Worm (Caenorhabditis elegans) whole organism, young adult: ENCODE measurements around the gene elt-6.
A peak's percentile ranks its signal among the peaks of the same experiment; 100 is the strongest.

Source experiments
- D2030.7 ChIP-seq: fragments of 200-800 bp; sonication (Bioruptor generic); IDR thresholded peaks from 2 replicates; pipeline ENCODE4 v1.3.6; 2022; ENCODE audit warnings: missing genetic modification reagents, missing genetic modification characterization, missing compliant biosample characterization
- F49E8.2 ChIP-seq: sonication (generic microtip); optimal IDR thresholded peaks from 3 replicates; lab custom pipeline; 2017; ENCODE audit warnings: missing genetic modification characterization, mild to moderate bottlenecking, missing compliant biosample characterization, antibody characterized with exemption, moderate library complexity; ENCODE audit not compliant: insufficient read depth
- F52B5.7 ChIP-seq: sonication (generic microtip); optimal IDR thresholded peaks from 2 replicates; lab custom pipeline; 2016; ENCODE audit warnings: mild to moderate bottlenecking, missing genetic modification characterization, missing compliant biosample characterization
- F57C9.4 ChIP-seq: sonication (generic microtip); optimal IDR thresholded peaks from 2 replicates; lab custom pipeline; 2017; ENCODE audit warnings: mild to moderate bottlenecking, missing genetic modification characterization, missing compliant biosample characterization
- K12H6.12 ChIP-seq: fragments of 200-800 bp; sonication (Bioruptor generic); optimal IDR thresholded peaks from 2 replicates; lab custom pipeline; 2018; ENCODE audit warnings: mild to moderate bottlenecking, missing genetic modification characterization, missing compliant biosample characterization
- Y53F4B.3 ChIP-seq: fragments of 200-800 bp; sonication (Bioruptor generic); IDR thresholded peaks from 2 replicates; pipeline ENCODE4 v1.3.6; 2022; ENCODE audit warnings: missing genetic modification reagents, missing genetic modification characterization, missing compliant biosample characterization
- akir-1 ChIP-seq: fragments of 200-800 bp; sonication (Bioruptor generic); optimal IDR thresholded peaks from 2 replicates; lab custom pipeline; 2018; ENCODE audit warnings: mild to moderate bottlenecking, missing genetic modification characterization, moderate library complexity, missing compliant biosample characterization
- aptf-3 ChIP-seq: fragments of 200-800 bp; sonication (Bioruptor generic); IDR thresholded peaks from 2 replicates; pipeline ENCODE4 v1.3.6; 2022; ENCODE audit warnings: missing genetic modification characterization, missing compliant biosample characterization
- attf-3 ChIP-seq: fragments of 200-800 bp; sonication (Bioruptor generic); conservative IDR thresholded peaks from 2 replicates; pipeline ENCODE4 v1.3.6; 2022; ENCODE audit warnings: missing genetic modification reagents, missing genetic modification characterization, missing compliant biosample characterization
- attf-5 ChIP-seq: fragments of 200-800 bp; sonication (Bioruptor generic); optimal IDR thresholded peaks from 2 replicates; lab custom pipeline; 2018; ENCODE audit warnings: mild to moderate bottlenecking, missing genetic modification characterization, missing compliant biosample characterization
- attf-6 ChIP-seq: fragments of 200-800 bp; sonication (Bioruptor generic); IDR thresholded peaks from 2 replicates; pipeline ENCODE4 v1.3.6; 2022; ENCODE audit warnings: missing genetic modification reagents, missing genetic modification characterization, missing compliant biosample characterization
- ceh-100 ChIP-seq: fragments of 200-800 bp; sonication (Bioruptor generic); IDR thresholded peaks from 2 replicates; pipeline ENCODE4 v1.3.6; 2022; ENCODE audit warnings: missing genetic modification reagents, missing genetic modification characterization, missing compliant biosample characterization
- ceh-58 ChIP-seq: fragments of 200-800 bp; sonication (Bioruptor generic); IDR thresholded peaks from 2 replicates; pipeline ENCODE4 v1.3.6; 2022; ENCODE audit warnings: missing genetic modification characterization, missing compliant biosample characterization
- ceh-79 ChIP-seq: sonication (generic microtip); optimal IDR thresholded peaks from 2 replicates; lab custom pipeline; 2017; ENCODE audit warnings: mild to moderate bottlenecking, missing genetic modification characterization, missing compliant biosample characterization
- ceh-91 ChIP-seq: fragments of 200-800 bp; sonication (Bioruptor generic); IDR thresholded peaks from 2 replicates; pipeline ENCODE4 v1.3.6; 2022; ENCODE audit warnings: missing genetic modification reagents, missing genetic modification characterization, missing compliant biosample characterization
- die-1 ChIP-seq: sonication (generic microtip); optimal IDR thresholded peaks from 2 replicates; lab custom pipeline; 2016; ENCODE audit warnings: missing genotype, mild to moderate bottlenecking, missing genetic modification characterization, missing compliant biosample characterization
- dpl-1 ChIP-seq: fragments of 150-350 bp; optimal IDR thresholded peaks from 2 replicates; lab custom pipeline; 2014; ENCODE audit warnings: missing biosample characterization, missing genetic modification reagents, missing genetic modification characterization
- efl-1 ChIP-seq: fragments of 150-350 bp; optimal IDR thresholded peaks from 2 replicates; lab custom pipeline; 2014; ENCODE audit warnings: missing biosample characterization, missing genetic modification reagents, missing genetic modification characterization
- egl-18 ChIP-seq: fragments of 200-800 bp; sonication (Bioruptor generic); IDR thresholded peaks from 2 replicates; pipeline ENCODE4 v1.3.6; 2022; ENCODE audit warnings: missing genetic modification reagents, missing genetic modification characterization, missing compliant biosample characterization
- egl-44 ChIP-seq: fragments of 200-800 bp; sonication (Bioruptor generic); IDR thresholded peaks from 2 replicates; pipeline ENCODE4 v1.3.6; 2022; ENCODE audit warnings: missing genetic modification reagents, missing genetic modification characterization, missing compliant biosample characterization
- egrh-3 ChIP-seq: fragments of 200-800 bp; sonication (Bioruptor generic); IDR thresholded peaks from 2 replicates; pipeline ENCODE4 v1.3.6; 2022; ENCODE audit warnings: missing genetic modification reagents, missing genetic modification characterization, missing compliant biosample characterization
- gei-17 ChIP-seq: fragments of 200-800 bp; sonication (Bioruptor generic); optimal IDR thresholded peaks from 2 replicates; lab custom pipeline; 2018; ENCODE audit warnings: mild to moderate bottlenecking, missing genetic modification characterization, missing compliant biosample characterization
- let-607 ChIP-seq, 2 experiments: fragments of 200-800 bp in 1 of 2; sonication (Bioruptor generic) in 1 of 2; sonication (generic microtip) in 1 of 2; optimal IDR thresholded peaks; 2 replicates each; lab custom pipeline; 2016 to 2018; ENCODE audit warnings: mild to moderate bottlenecking in 2 of 2, missing compliant biosample characterization in 2 of 2, missing genetic modification characterization in 2 of 2, moderate library complexity in 2 of 2, missing genotype in 1 of 2
- lin-35 ChIP-seq, 3 experiments: fragments of 150-350 bp in 2 of 3; sonication (generic microtip) in 1 of 3; optimal IDR thresholded peaks; 2 replicates each; lab custom pipeline; 2014 to 2018; ENCODE audit warnings: missing biosample characterization in 3 of 3, missing genetic modification characterization in 3 of 3, missing genetic modification reagents in 3 of 3
- lin-40 ChIP-seq: sonication (generic microtip); optimal IDR thresholded peaks from 2 replicates; lab custom pipeline; 2016; ENCODE audit warnings: missing genetic modification characterization, mild to moderate bottlenecking, missing compliant biosample characterization, missing genotype, missing genetic modification reagents
- lsl-1 ChIP-seq: fragments of 200-800 bp; sonication (Bioruptor generic); optimal IDR thresholded peaks from 2 replicates; lab custom pipeline; 2018; ENCODE audit warnings: mild to moderate bottlenecking, missing genetic modification characterization, moderate library complexity, missing compliant biosample characterization
- madf-3 ChIP-seq: fragments of 200-800 bp; sonication (Bioruptor generic); IDR thresholded peaks from 2 replicates; pipeline ENCODE4 v1.3.6; 2022; ENCODE audit warnings: missing genetic modification reagents, missing genetic modification characterization, missing compliant biosample characterization
- madf-6 ChIP-seq: fragments of 200-800 bp; sonication (Bioruptor generic); IDR thresholded peaks from 2 replicates; pipeline ENCODE4 v1.3.6; 2022; ENCODE audit warnings: missing genetic modification reagents, missing genetic modification characterization, missing compliant biosample characterization
- madf-8 ChIP-seq: fragments of 200-800 bp; sonication (Bioruptor generic); conservative IDR thresholded peaks from 2 replicates; pipeline ENCODE4 v1.3.6; 2022; ENCODE audit warnings: missing genetic modification reagents, missing genetic modification characterization, missing compliant biosample characterization
- mel-28 ChIP-seq: sonication (generic microtip); optimal IDR thresholded peaks from 2 replicates; lab custom pipeline; 2016; ENCODE audit warnings: borderline replicate concordance, mild to moderate bottlenecking, missing genetic modification characterization, missing compliant biosample characterization
- nfya-1 ChIP-seq: sonication (generic microtip); optimal IDR thresholded peaks from 2 replicates; lab custom pipeline; 2017; ENCODE audit warnings: antibody characterized with exemption, missing compliant biosample characterization, missing genetic modification characterization, borderline replicate concordance; ENCODE audit not compliant: insufficient read depth
- nhr-120 ChIP-seq: fragments of 200-800 bp; sonication (Bioruptor generic); IDR thresholded peaks from 2 replicates; pipeline ENCODE4 v1.3.6; 2022; ENCODE audit warnings: missing genetic modification characterization, missing compliant biosample characterization
- nhr-80 ChIP-seq: sonication (generic microtip); optimal IDR thresholded peaks from 2 replicates; lab custom pipeline; 2016; ENCODE audit warnings: missing genetic modification characterization, missing compliant biosample characterization
- nhr-90 ChIP-seq: sonication (generic microtip); optimal IDR thresholded peaks from 2 replicates; lab custom pipeline; 2016; ENCODE audit warnings: missing genotype, mild to moderate bottlenecking, missing genetic modification characterization, missing compliant biosample characterization
- pha-4 ChIP-seq: fragments of 150-350 bp; sonication (generic microtip); optimal IDR thresholded peaks from 2 replicates; lab custom pipeline; 2014; ENCODE audit warnings: missing biosample characterization, missing genetic modification reagents, missing genetic modification characterization
- rec-8 ChIP-seq, 2 experiments: sonication (generic microtip); optimal IDR thresholded peaks; 2 replicates each; lab custom pipeline; 2016; ENCODE audit warnings: mild to moderate bottlenecking in 2 of 2, missing genetic modification characterization in 2 of 2, missing genetic modification reagents in 2 of 2, missing genotype in 2 of 2, missing biosample characterization in 1 of 2, missing compliant biosample characterization in 1 of 2, moderate library complexity in 1 of 2
- rpc-1 ChIP-seq, 2 experiments: fragments of 150-350 bp in 1 of 2; sonication (generic microtip) in 1 of 2; optimal IDR thresholded peaks; 2 replicates each; lab custom pipeline; 2014 to 2018; ENCODE audit warnings: missing biosample characterization in 1 of 2, missing genetic modification characterization in 1 of 2, missing genetic modification reagents in 1 of 2, missing genotype in 1 of 2
- snpc-4 ChIP-seq, 5 experiments: fragments of 150-350 bp in 1 of 5; sonication (generic microtip) in 4 of 5; optimal IDR thresholded peaks; 2 replicates each; lab custom pipeline; 2014 to 2018; ENCODE audit warnings: missing genetic modification characterization in 5 of 5, missing biosample characterization in 3 of 5, antibody characterized with exemption in 2 of 5, mild to moderate bottlenecking in 2 of 5, missing compliant biosample characterization in 2 of 5, missing genotype in 2 of 5, moderate library complexity in 2 of 5, missing genetic modification reagents in 1 of 5
- somi-1 ChIP-seq: fragments of 200-800 bp; sonication (Bioruptor generic); optimal IDR thresholded peaks from 2 replicates; lab custom pipeline; 2018; ENCODE audit warnings: mild to moderate bottlenecking, missing genetic modification characterization, missing compliant biosample characterization
- ztf-26 ChIP-seq: sonication (generic microtip); optimal IDR thresholded peaks from 2 replicates; lab custom pipeline; 2017; ENCODE audit warnings: missing genetic modification characterization, missing compliant biosample characterization
- ztf-3 ChIP-seq: fragments of 200-800 bp; sonication (Bioruptor generic); optimal IDR thresholded peaks from 2 replicates; lab custom pipeline; 2018; ENCODE audit warnings: mild to moderate bottlenecking, missing genetic modification characterization, missing compliant biosample characterization

Gene elt-6

DNA sequence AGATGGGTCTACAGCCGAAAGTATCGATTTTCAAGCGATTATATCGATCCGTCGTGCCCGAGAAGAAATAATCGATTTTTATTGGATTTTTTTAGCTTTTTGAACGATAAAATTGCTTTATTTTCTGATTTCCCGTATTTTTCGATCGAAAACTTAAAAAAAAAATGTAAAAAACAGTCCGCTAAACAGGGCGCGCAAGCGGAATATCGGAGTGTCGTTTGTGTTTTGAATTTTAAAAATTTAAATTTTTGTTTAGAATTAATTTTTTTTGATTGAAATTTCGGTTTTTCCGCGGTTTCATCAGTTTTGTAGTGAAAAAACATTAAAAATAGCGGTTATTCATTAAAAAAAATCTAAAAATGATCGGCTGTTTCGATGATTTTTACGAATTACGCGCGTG lies 52.4 kb downstream of the elt-6 start:
- TF ChIP-seq die-1 (tag; lab: Kevin White, UChicago) (no peak), lin-40 (tag; lab: Kevin White, UChicago) (no peak), D2030.7 (no peak), snpc-4 (GFP tag; optimal IDR thresholded peaks at IDR 0.05; lab: Kevin White, UChicago) (no peak), snpc-4 (tag; optimal IDR thresholded peaks at IDR 0.05; lab: Kevin White, UChicago) (no peak), somi-1 (no peak), dpl-1 (GFP tag; lab: Kevin White, UChicago) (no peak), ceh-58 (GFP tag; lab: Robert Waterston, UW) (no peak), egl-44 (GFP tag; lab: Robert Waterston, UW) (no peak), F49E8.2 (tag; lab: Kevin White, UChicago) (no peak), ztf-26 (tag; lab: Kevin White, UChicago) (no peak), madf-6 (peak; percentile 8; the same call in 1 of the 2 replicates), Y53F4B.3 (GFP tag; lab: Robert Waterston, UW) (no peak), F57C9.4 (tag; lab: Kevin White, UChicago) (no peak), ceh-91 (GFP tag; lab: Robert Waterston, UW) (0 out of 2 replicates have a peak, but pooled peaks have one; percentile 18), K12H6.12 (tag; lab: Kevin White, UChicago) (no peak), aptf-3 (GFP tag; lab: Robert Waterston, UW) (no peak), let-607 (tag; optimal IDR thresholded peaks at IDR 0.05; lab: Kevin White, UChicago) (no peak), gei-17 (GFP tag; lab: Kevin White, UChicago) (no peak), mel-28 (tag; lab: Kevin White, UChicago) (no peak), F52B5.7 (tag; lab: Kevin White, UChicago) (no peak), pha-4 (tag; lab: Kevin White, UChicago) (no peak), akir-1 (no peak), rpc-1 (optimal IDR thresholded peaks at IDR 0.05; lab: Kevin White, UChicago) (no peak), rpc-1 (tag; optimal IDR thresholded peaks at IDR 0.05; lab: Kevin White, UChicago) (no peak), efl-1 (GFP tag; lab: Kevin White, UChicago) (peak; percentile 41), attf-3 (peak; percentile 75), madf-8 (GFP tag; lab: Robert Waterston, UW) (0 out of 2 replicates have a peak, but pooled peaks have one; percentile 11), attf-5 (GFP tag; lab: Kevin White, UChicago) (no peak), lsl-1 (GFP tag; lab: Kevin White, UChicago) (no peak), ztf-3 (GFP tag; lab: Kevin White, UChicago) (no peak), madf-3 (GFP tag; lab: Robert Waterston, UW) (no peak)

DNA sequence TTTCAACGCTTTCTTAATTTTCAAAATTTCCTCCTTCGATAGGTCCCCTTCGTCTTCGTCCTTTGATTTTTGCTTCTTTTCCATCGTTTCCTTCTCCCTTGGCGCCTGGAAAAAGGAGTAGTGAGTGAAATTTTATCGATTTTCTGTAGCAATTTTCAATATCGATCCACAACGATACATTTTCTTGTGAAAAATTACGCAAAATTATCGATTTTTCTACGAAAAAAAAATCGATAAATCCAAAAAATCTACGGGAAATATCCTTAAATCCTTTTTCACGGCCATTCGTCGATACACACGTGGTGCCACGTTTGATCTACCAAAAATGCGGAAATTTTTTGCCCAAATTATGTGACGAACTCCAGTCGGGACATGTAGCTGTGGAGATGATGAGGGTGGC lies 53.3 kb downstream of the elt-6 start:
- no peak for TF ChIP-seq nfya-1 (tag; lab: Kevin White, UChicago)
- TF ChIP-seq rec-8 (tag; optimal IDR thresholded peaks at IDR 0.05; lab: Kevin White, UChicago), result no peak
- no peak for TF ChIP-seq nhr-80
- TF ChIP-seq nhr-120 (GFP tag; lab: Robert Waterston, UW), result no peak
- no peak for TF ChIP-seq ceh-91 (GFP tag; lab: Robert Waterston, UW)
- TF ChIP-seq nhr-90 (tag; lab: Kevin White, UChicago), result no peak
- no peak for TF ChIP-seq attf-6 (GFP tag; lab: Robert Waterston, UW)
- no peak for TF ChIP-seq egl-18 (GFP tag; lab: Robert Waterston, UW)
- no peak for TF ChIP-seq egrh-3 (GFP tag; lab: Robert Waterston, UW)
- no peak for TF ChIP-seq ceh-79
- no peak for TF ChIP-seq lin-35 (GFP tag; optimal IDR thresholded peaks at IDR 0.05; lab: Kevin White, UChicago)
- TF ChIP-seq D2030.7, result no peak
- no peak for TF ChIP-seq ceh-100
